Fruit fly (Drosophila melanogaster) whole organism, embryonic: ENCODE data around the gene CG8993.

Experiments
- Adf1 ChIP-seq: fragments of 200-800 bp; sonication (Bioruptor generic); IDR thresholded peaks from 2 replicates; pipeline ENCODE4 v1.3.6; 2022; ENCODE audit warnings: missing biosample characterization, missing genetic modification characterization
- Atf3 ChIP-seq: fragments of 200-800 bp; sonication (Bioruptor generic); optimal IDR thresholded peaks from 3 replicates; lab custom pipeline; 2016; ENCODE audit warnings: missing biosample characterization, missing genetic modification characterization
- CG11456 ChIP-seq: fragments of 200-800 bp; sonication (Bioruptor generic); IDR thresholded peaks from 3 replicates; pipeline ENCODE4 v1.3.6; 2022; ENCODE audit warnings: missing biosample characterization, missing genetic modification characterization
- CG11695 ChIP-seq: fragments of 200-800 bp; sonication (Bioruptor generic); IDR thresholded peaks from 3 replicates; pipeline ENCODE4 v1.3.6; 2022; ENCODE audit warnings: missing biosample characterization, missing genetic modification characterization
- CG13287 ChIP-seq: fragments of 200-800 bp; sonication (Bioruptor generic); IDR thresholded peaks from 2 replicates; pipeline ENCODE4 v1.3.6; 2022; ENCODE audit warnings: missing biosample characterization, missing genetic modification characterization; ENCODE audit not compliant: partially characterized antibody
- CG14014 ChIP-seq: fragments of 200-800 bp; sonication (Bioruptor generic); IDR thresholded peaks from 2 replicates; pipeline ENCODE4 v1.3.6; 2022; ENCODE audit warnings: missing biosample characterization, missing genetic modification characterization
- CG15514 ChIP-seq: fragments of 200-800 bp; sonication (Bioruptor generic); optimal IDR thresholded peaks from 3 replicates; lab custom pipeline; 2017; ENCODE audit warnings: missing biosample characterization, missing genetic modification characterization, mild to moderate bottlenecking, moderate library complexity, missing genetic modification reagents
- CG15601 ChIP-seq: fragments of 200-800 bp; sonication (Bioruptor generic); optimal IDR thresholded peaks from 3 replicates; lab custom pipeline; 2019; ENCODE audit warnings: missing biosample characterization, mild to moderate bottlenecking, missing genetic modification characterization, moderate library complexity
- CG17802 ChIP-seq: fragments of 200-800 bp; sonication (Bioruptor generic); optimal IDR thresholded peaks from 2 replicates; lab custom pipeline; 2018; ENCODE audit warnings: missing biosample characterization, mild to moderate bottlenecking, missing genetic modification characterization, moderate library complexity
- CG1792 ChIP-seq: fragments of 200-800 bp; sonication (Bioruptor generic); optimal IDR thresholded peaks from 2 replicates; lab custom pipeline; 2016; ENCODE audit warnings: missing biosample characterization, missing genetic modification characterization
- CG1832 ChIP-seq: fragments of 200-800 bp; sonication (Bioruptor generic); optimal IDR thresholded peaks from 2 replicates; lab custom pipeline; 2017; ENCODE audit warnings: missing biosample characterization, mild to moderate bottlenecking, missing genetic modification characterization, inconsistent platforms
- CG30403 ChIP-seq: fragments of 200-800 bp; sonication (Bioruptor generic); optimal IDR thresholded peaks from 3 replicates; lab custom pipeline; 2016; ENCODE audit warnings: missing biosample characterization, missing genetic modification characterization
- CG4404 ChIP-seq: fragments of 200-800 bp; sonication (Bioruptor generic); IDR thresholded peaks from 2 replicates; pipeline ENCODE4 v1.3.6; 2022; ENCODE audit warnings: missing biosample characterization, missing genetic modification characterization
- CG4730 ChIP-seq: fragments of 200-800 bp; sonication (Bioruptor generic); IDR thresholded peaks from 2 replicates; pipeline ENCODE4 v1.3.6; 2022; ENCODE audit warnings: missing biosample characterization, missing genetic modification characterization
- CG6254 ChIP-seq: fragments of 200-800 bp; sonication (Bioruptor generic); optimal IDR thresholded peaks from 3 replicates; lab custom pipeline; 2017; ENCODE audit warnings: mild to moderate bottlenecking, missing biosample characterization, missing genetic modification reagents, missing genetic modification characterization
- CG7745 ChIP-seq: fragments of 200-800 bp; sonication (Bioruptor generic); optimal IDR thresholded peaks from 2 replicates; lab custom pipeline; 2018; ENCODE audit warnings: missing biosample characterization, mild to moderate bottlenecking, missing genetic modification characterization, moderate library complexity
- CG8388 ChIP-seq: fragments of 200-800 bp; sonication (Bioruptor generic); optimal IDR thresholded peaks from 2 replicates; lab custom pipeline; 2019; ENCODE audit warnings: missing biosample characterization, mild to moderate bottlenecking, missing genetic modification characterization, moderate library complexity
- CG9817 ChIP-seq: fragments of 200-800 bp; sonication (Bioruptor generic); optimal IDR thresholded peaks from 2 replicates; lab custom pipeline; 2018; ENCODE audit warnings: missing biosample characterization, mild to moderate bottlenecking, missing genetic modification characterization, moderate library complexity
- CG9932 ChIP-seq: fragments of 200-800 bp; sonication (Bioruptor generic); IDR thresholded peaks from 2 replicates; pipeline ENCODE4 v1.3.6; 2022; ENCODE audit warnings: missing biosample characterization, missing genetic modification characterization
- Dbx ChIP-seq: fragments of 200-800 bp; sonication (Bioruptor generic); IDR thresholded peaks from 3 replicates; pipeline ENCODE4 v1.3.6; 2022; ENCODE audit warnings: missing biosample characterization, missing genetic modification characterization
- Eip74EF ChIP-seq, 2 experiments: fragments of 200-800 bp in 1 of 2; fragments of >200 bp in 1 of 2; sonication (Bioruptor generic) in 1 of 2; optimal IDR thresholded peaks; 2 replicates each; lab custom pipeline; 2017 to 2019; ENCODE audit warnings: missing biosample characterization in 2 of 2, missing genetic modification characterization in 2 of 2, mild to moderate bottlenecking in 1 of 2, moderate library complexity in 1 of 2
- Gug ChIP-seq: fragments of 200-800 bp; sonication (Bioruptor generic); IDR thresholded peaks from 4 replicates; pipeline ENCODE4 v1.3.6; 2022; ENCODE audit warnings: missing biosample characterization, missing genetic modification characterization
- Hmr ChIP-seq: fragments of 200-800 bp; sonication (Bioruptor generic); optimal IDR thresholded peaks from 3 replicates; lab custom pipeline; 2017; ENCODE audit warnings: mild to moderate bottlenecking, missing biosample characterization, missing genetic modification reagents, missing genetic modification characterization
- Hmx ChIP-seq: fragments of 200-800 bp; sonication (Bioruptor generic); optimal IDR thresholded peaks from 2 replicates; lab custom pipeline; 2016; ENCODE audit warnings: missing biosample characterization, missing genetic modification characterization
- Neu2 ChIP-seq: fragments of 200-800 bp; sonication (Bioruptor generic); optimal IDR thresholded peaks from 3 replicates; lab custom pipeline; 2016; ENCODE audit warnings: missing biosample characterization, missing genetic modification characterization, borderline replicate concordance
- Scr ChIP-seq: fragments of 200-800 bp; sonication (Bioruptor generic); IDR thresholded peaks from 2 replicates; pipeline ENCODE4 v1.3.6; 2022; ENCODE audit warnings: missing biosample characterization, missing genetic modification characterization; ENCODE audit not compliant: partially characterized antibody
- Side ChIP-seq: fragments of 200-800 bp; sonication (Bioruptor generic); optimal IDR thresholded peaks from 2 replicates; lab custom pipeline; 2016; ENCODE audit warnings: missing biosample characterization, missing genetic modification characterization
- Sry-β ChIP-seq: fragments of 200-800 bp; sonication (Bioruptor generic); optimal IDR thresholded peaks from 2 replicates; lab custom pipeline; 2018; ENCODE audit warnings: missing biosample characterization, mild to moderate bottlenecking, missing genetic modification characterization, moderate library complexity
- ash1 ChIP-seq: fragments of 200-800 bp; sonication (Bioruptor generic); optimal IDR thresholded peaks from 2 replicates; lab custom pipeline; 2018; ENCODE audit warnings: missing biosample characterization, mild to moderate bottlenecking, missing genetic modification characterization
- br ChIP-seq: fragments of >200 bp; optimal IDR thresholded peaks from 2 replicates; lab custom pipeline; 2017
- btn ChIP-seq: fragments of 200-800 bp; sonication (Bioruptor generic); optimal IDR thresholded peaks from 2 replicates; lab custom pipeline; 2016; ENCODE audit warnings: missing biosample characterization, missing genetic modification characterization
- da ChIP-seq: fragments of 200-800 bp; sonication (Bioruptor generic); optimal IDR thresholded peaks from 2 replicates; lab custom pipeline; 2016; ENCODE audit warnings: missing biosample characterization, missing genetic modification characterization
- dati ChIP-seq: fragments of 200-800 bp; sonication (Bioruptor generic); IDR thresholded peaks from 2 replicates; pipeline ENCODE4 v1.3.6; 2022; ENCODE audit warnings: missing biosample characterization, missing genetic modification characterization
- exex ChIP-seq: fragments of 200-800 bp; sonication (Bioruptor generic); optimal IDR thresholded peaks from 4 replicates; lab custom pipeline; 2018; ENCODE audit warnings: missing biosample characterization, mild to moderate bottlenecking, missing genetic modification characterization, moderate library complexity
- ken ChIP-seq: fragments of 200-800 bp; sonication (Bioruptor generic); IDR thresholded peaks from 3 replicates; pipeline ENCODE4 v1.3.6; 2022; ENCODE audit warnings: missing biosample characterization, missing genetic modification characterization
- kni ChIP-seq: fragments of 200-800 bp; sonication (Bioruptor generic); optimal IDR thresholded peaks from 3 replicates; lab custom pipeline; 2017; ENCODE audit warnings: mild to moderate bottlenecking, missing biosample characterization, missing genetic modification reagents, missing genetic modification characterization
- lab ChIP-seq: fragments of 200-800 bp; sonication (Bioruptor generic); optimal IDR thresholded peaks from 3 replicates; lab custom pipeline; 2017; ENCODE audit warnings: missing biosample characterization, missing genetic modification characterization, mild to moderate bottlenecking, moderate library complexity, missing genetic modification reagents
- lilli ChIP-seq: fragments of 200-800 bp; sonication (Bioruptor generic); optimal IDR thresholded peaks from 3 replicates; lab custom pipeline; 2016; ENCODE audit warnings: missing biosample characterization, missing genetic modification characterization
- nom ChIP-seq: fragments of 200-800 bp; sonication (Bioruptor generic); optimal IDR thresholded peaks from 2 replicates; lab custom pipeline; 2017; ENCODE audit warnings: missing biosample characterization, missing genetic modification characterization, mild to moderate bottlenecking, moderate library complexity, missing genetic modification reagents
- odd ChIP-seq: fragments of 200-800 bp; sonication (Bioruptor generic); optimal IDR thresholded peaks from 2 replicates; lab custom pipeline; 2017; ENCODE audit warnings: missing biosample characterization, mild to moderate bottlenecking, missing genetic modification characterization
- pho ChIP-seq: fragments of 200-800 bp; sonication (Bioruptor generic); optimal IDR thresholded peaks from 2 replicates; lab custom pipeline; 2016; ENCODE audit warnings: missing biosample characterization, missing genetic modification characterization
- pita ChIP-seq: fragments of 200-800 bp; sonication (Bioruptor generic); optimal IDR thresholded peaks from 2 replicates; lab custom pipeline; 2017; ENCODE audit warnings: missing biosample characterization, mild to moderate bottlenecking, missing genetic modification characterization
- repo ChIP-seq: fragments of 200-800 bp; sonication (Bioruptor generic); optimal IDR thresholded peaks from 2 replicates; lab custom pipeline; 2016; ENCODE audit warnings: missing biosample characterization, missing genetic modification characterization
- scrt ChIP-seq: fragments of 200-800 bp; sonication (Bioruptor generic); optimal IDR thresholded peaks from 2 replicates; lab custom pipeline; 2018; ENCODE audit warnings: missing biosample characterization, mild to moderate bottlenecking, missing genetic modification characterization, moderate library complexity
- sd ChIP-seq: fragments of 200-800 bp; sonication (Bioruptor generic); optimal IDR thresholded peaks from 3 replicates; lab custom pipeline; 2018; ENCODE audit warnings: missing biosample characterization, mild to moderate bottlenecking, missing genetic modification characterization, moderate library complexity
- slou ChIP-seq: fragments of 200-800 bp; sonication (Bioruptor generic); optimal IDR thresholded peaks from 3 replicates; lab custom pipeline; 2016; ENCODE audit warnings: missing biosample characterization, missing genetic modification characterization
- stwl ChIP-seq: fragments of 200-800 bp; sonication (Bioruptor generic); optimal IDR thresholded peaks from 3 replicates; lab custom pipeline; 2018; ENCODE audit warnings: missing biosample characterization, mild to moderate bottlenecking, missing genetic modification characterization, moderate library complexity
- tll ChIP-seq, 2 experiments: fragments of 200-800 bp in 1 of 2; fragments of >200 bp in 1 of 2; sonication (Bioruptor generic) in 1 of 2; optimal IDR thresholded peaks; 2 replicates each; lab custom pipeline; 2017 to 2019; ENCODE audit warnings: missing biosample characterization in 2 of 2, missing genetic modification characterization in 2 of 2, mild to moderate bottlenecking in 1 of 2, moderate library complexity in 1 of 2
- vvl ChIP-seq: fragments of 200-800 bp; sonication (Bioruptor generic); IDR thresholded peaks from 2 replicates; pipeline ENCODE4 v1.3.6; 2022; ENCODE audit warnings: missing biosample characterization, missing genetic modification characterization
- zen ChIP-seq: fragments of 200-800 bp; sonication (Bioruptor generic); optimal IDR thresholded peaks from 3 replicates; lab custom pipeline; 2018; ENCODE audit warnings: missing biosample characterization, mild to moderate bottlenecking, missing genetic modification characterization, moderate library complexity

The CG8993 gene

dm6 chr3L:2371882-2372281, at the start of gene CG8993, which contains the start of gene CG1317 (continued):
- TF ChIP-seq nom (GFP tag; lab: Kevin White, UChicago) (no peak), ken (GFP tag; lab: Robert Waterston, UW) (peak; percentile 35; the same call in 1 of the 3 replicates), CG30403 (GFP tag; lab: Kevin White, UChicago) (peak; percentile 64), pita (GFP tag; lab: Kevin White, UChicago) (no peak), br (lab: Kevin White, UChicago) (no peak), sd (no peak), Hmx (GFP tag; lab: Kevin White, UChicago) (no peak), stwl (tag; lab: Kevin White, UChicago) (peak; percentile 96), CG1792 (GFP tag; lab: Kevin White, UChicago) (no peak), scrt (GFP tag; lab: Kevin White, UChicago) (no peak), CG11695 (GFP tag; lab: Robert Waterston, UW) (no peak), Neu2 (GFP tag; lab: Kevin White, UChicago) (no peak), CG17802 (tag; lab: Kevin White, UChicago) (no peak), CG4404 (peak; percentile 43; the same call in 1 of the 2 replicates), CG15514 (GFP tag; lab: Kevin White, UChicago) (peak; percentile 97), tll (GFP tag; optimal IDR thresholded peaks at IDR 0.05; lab: Kevin White, UChicago) (peak in 1 of 2 experiments; percentile 11), dati (GFP tag; lab: Robert Waterston, UW) (no peak), CG11456 (no peak), ash1 (GFP tag; lab: Kevin White, UChicago) (no peak), zen (peak; percentile 89), CG1832 (GFP tag; lab: Kevin White, UChicago) (no peak), Eip74EF (GFP tag; optimal IDR thresholded peaks at IDR 0.05; lab: Kevin White, UChicago) (peak in 1 of 2 experiments; percentile 27), vvl (GFP tag; lab: Robert Waterston, UW) (peak; percentile 69), CG8388 (GFP tag; lab: Kevin White, UChicago) (peak; percentile 40), CG6254 (GFP tag; lab: Kevin White, UChicago) (peak; percentile 24), CG15601 (tag; lab: Kevin White, UChicago) (peak; percentile 74), Hmr (peak; percentile 15), lab (GFP tag; lab: Kevin White, UChicago) (peak; percentile 26), CG7745 (tag; lab: Kevin White, UChicago) (no peak), lilli (GFP tag; lab: Kevin White, UChicago) (peak; percentile 20), exex (tag; lab: Kevin White, UChicago) (peak; percentile 63), CG14014 (GFP tag; lab: Robert Waterston, UW) (peak; percentile 41; the same call in 1 of the 2 replicates), CG9932 (GFP tag; lab: Robert Waterston, UW) (peak; percentile 74), repo (GFP tag; lab: Kevin White, UChicago) (no peak), Atf3 (GFP tag; lab: Kevin White, UChicago) (no peak), Gug (GFP tag; lab: Robert Waterston, UW) (peak; percentile 36; the same call in 1 of the 4 replicates), Sry-β (peak; percentile 73), pho (no peak), Scr (GFP tag; lab: Robert Waterston, UW) (peak; percentile 80), odd (GFP tag; lab: Kevin White, UChicago) (no peak), Dbx (peak; percentile 43; the same call in 1 of the 3 replicates), Adf1 (GFP tag; lab: Robert Waterston, UW) (no peak), Side (no peak), CG13287 (GFP tag; lab: Robert Waterston, UW) (peak; percentile 86), da (GFP tag; lab: Kevin White, UChicago) (no peak), CG4730 (0 out of 2 replicates have a peak, but pooled peaks have one; percentile 8), kni (GFP tag; lab: Kevin White, UChicago) (no peak), slou (peak; percentile 28), CG9817 (tag; lab: Kevin White, UChicago) (peak; percentile 55), btn (GFP tag; lab: Kevin White, UChicago) (no peak)
